Fruit fly (Drosophila melanogaster) whole organism, adult: Measurements from ENCODE around the gene Pex5.

Source experiments
- CG12768 ChIP-seq: fragments of 200-800 bp; sonication (Bioruptor generic); optimal IDR thresholded peaks from 2 replicates; lab custom pipeline; 2017; ENCODE audit warnings: missing biosample characterization, missing genetic modification characterization, mild to moderate bottlenecking, moderate library complexity, missing genetic modification reagents
- CG14711 ChIP-seq: fragments of 200-800 bp; sonication (Bioruptor generic); optimal IDR thresholded peaks from 2 replicates; lab custom pipeline; 2018; ENCODE audit warnings: missing biosample characterization, mild to moderate bottlenecking, missing genetic modification characterization, moderate library complexity
- CG33017 ChIP-seq: fragments of 200-800 bp; sonication (Bioruptor generic); optimal IDR thresholded peaks from 2 replicates; lab custom pipeline; 2018; ENCODE audit warnings: missing biosample characterization, mild to moderate bottlenecking, missing genetic modification characterization, moderate library complexity
- CG5204 ChIP-seq: fragments of 200-800 bp; sonication (Bioruptor generic); optimal IDR thresholded peaks from 2 replicates; lab custom pipeline; 2016; ENCODE audit warnings: missing biosample characterization, missing genetic modification characterization
- CG7101 ChIP-seq: fragments of 200-800 bp; sonication (Bioruptor generic); optimal IDR thresholded peaks from 2 replicates; lab custom pipeline; 2018; ENCODE audit warnings: missing biosample characterization, mild to moderate bottlenecking, missing genetic modification characterization, moderate library complexity
- cic ChIP-seq: fragments of 200-800 bp; sonication (Bioruptor generic); optimal IDR thresholded peaks from 2 replicates; lab custom pipeline; 2017; ENCODE audit warnings: missing biosample characterization, mild to moderate bottlenecking, missing genetic modification characterization, moderate library complexity
- cnc ChIP-seq, 2 experiments: fragments of >200 bp; optimal IDR thresholded peaks; 2 replicates each; lab custom pipeline; 2017
- kay ChIP-seq: fragments of 200-800 bp; sonication (Bioruptor generic); peaks from one replicate; lab custom pipeline; 2016; ENCODE audit warnings: missing biosample characterization, missing genetic modification characterization, borderline replicate concordance
- ovo ChIP-seq: fragments of 200-800 bp; sonication (Bioruptor generic); optimal IDR thresholded peaks from 2 replicates; lab custom pipeline; 2016; ENCODE audit warnings: missing biosample characterization, missing genetic modification characterization
- pad ChIP-seq: fragments of 200-800 bp; sonication (Bioruptor generic); optimal IDR thresholded peaks from 3 replicates; lab custom pipeline; 2017; ENCODE audit warnings: missing biosample characterization, missing genetic modification characterization, mild to moderate bottlenecking, moderate library complexity, missing genetic modification reagents
- tj ChIP-seq: fragments of 200-800 bp; sonication (Bioruptor generic); optimal IDR thresholded peaks from 3 replicates; lab custom pipeline; 2017; ENCODE audit warnings: missing biosample characterization, mild to moderate bottlenecking, missing genetic modification characterization, moderate library complexity
- toe ChIP-seq: fragments of 200-800 bp; sonication (Bioruptor generic); optimal IDR thresholded peaks from 2 replicates; lab custom pipeline; 2016; ENCODE audit warnings: missing biosample characterization, missing genetic modification characterization

- TF ChIP-seq cic (GFP tag; lab: Kevin White, UChicago) (peak; percentile 19), kay (GFP tag; lab: Kevin White, UChicago) (no peak), pad (GFP tag; lab: Kevin White, UChicago) (no peak), tj (GFP tag; lab: Kevin White, UChicago) (no peak), toe (GFP tag; lab: Kevin White, UChicago) (no peak), CG33017 (tag; lab: Kevin White, UChicago) (no peak), CG14711 (tag; lab: Kevin White, UChicago) (no peak), CG12768 (GFP tag; lab: Kevin White, UChicago) (peak; percentile 41), CG5204 (GFP tag; lab: Kevin White, UChicago) (no peak), ovo (peak; percentile 5), CG7101 (tag; lab: Kevin White, UChicago) (peak; percentile 8), cnc (optimal IDR thresholded peaks at IDR 0.05; lab: Kevin White, UChicago) (no peak)
These were observed 44.3 kb downstream of the Pex5 start for dm6 chrX:1824610-1824948.
